Worm (Caenorhabditis elegans) whole organism, mixed stage, embryonic: ENCODE data around the gene K04A8.1.
"Not testable (repeated sequence)": the region's sequence is repeated elsewhere in the genome, so short reads cannot be mapped to it uniquely, and the experiment has no call there.

ENCODE experiments used
- ceh-39 ChIP-seq: fragments of 150-350 bp; optimal IDR thresholded peaks from 2 replicates; lab custom pipeline; 2014; ENCODE audit warnings: missing biosample characterization, missing genetic modification characterization
- cnd-1 ChIP-seq: fragments of 200-800 bp; sonication (Bioruptor generic); optimal IDR thresholded peaks from 2 replicates; lab custom pipeline; 2018; ENCODE audit warnings: mild to moderate bottlenecking, missing genetic modification characterization, missing compliant biosample characterization
- elt-1 ChIP-seq: sonication (generic microtip); optimal IDR thresholded peaks from 2 replicates; lab custom pipeline; 2017; ENCODE audit warnings: missing genetic modification characterization, mild to moderate bottlenecking, missing compliant biosample characterization, antibody characterized with exemption, moderate library complexity, borderline replicate concordance; ENCODE audit not compliant: insufficient read depth
- lsy-2 ChIP-seq: fragments of 150-350 bp; optimal IDR thresholded peaks from 2 replicates; lab custom pipeline; 2014; ENCODE audit warnings: missing biosample characterization, missing genetic modification characterization
- mep-1 ChIP-seq: fragments of 150-350 bp; optimal IDR thresholded peaks from 2 replicates; lab custom pipeline; 2017; ENCODE audit warnings: missing biosample characterization, missing genetic modification reagents, missing genetic modification characterization, inconsistent platforms
- mls-2 ChIP-seq: sonication (generic microtip); optimal IDR thresholded peaks from 2 replicates; lab custom pipeline; 2016; ENCODE audit warnings: mild to moderate bottlenecking, missing genetic modification characterization, moderate library complexity, missing compliant biosample characterization
- nhr-2 ChIP-seq: fragments of 150-350 bp; optimal IDR thresholded peaks from 2 replicates; lab custom pipeline; 2014; ENCODE audit warnings: missing biosample characterization, missing genetic modification characterization
- nhr-237 ChIP-seq: fragments of 150-350 bp; optimal IDR thresholded peaks from 2 replicates; lab custom pipeline; 2014; ENCODE audit warnings: missing biosample characterization, missing genetic modification characterization
- nhr-28 ChIP-seq: fragments of 150-350 bp; optimal IDR thresholded peaks from 2 replicates; lab custom pipeline; 2014; ENCODE audit warnings: missing biosample characterization, missing genetic modification characterization
- nhr-76 ChIP-seq: sonication (generic microtip); optimal IDR thresholded peaks from 2 replicates; lab custom pipeline; 2017; ENCODE audit warnings: missing biosample characterization, missing genetic modification characterization
- unc-62 ChIP-seq: fragments of 150-350 bp; optimal IDR thresholded peaks from 2 replicates; lab custom pipeline; 2014; ENCODE audit warnings: missing biosample characterization, missing genetic modification reagents, missing genetic modification characterization
- ztf-11 ChIP-seq: fragments of 150-350 bp; optimal IDR thresholded peaks from 2 replicates; lab custom pipeline; 2014; ENCODE audit warnings: missing biosample characterization, missing genetic modification characterization

ce11 chrV:6581762-6582161 is 15.6 kb downstream of the K04A8.1 start, which contains the start of gene ZK1055.4:
- not testable (repeated sequence) for TF ChIP-seq nhr-76; nhr-237 (tag; lab: Kevin White, UChicago); unc-62 (GFP tag; lab: Kevin White, UChicago); elt-1; ceh-39 (tag; lab: Kevin White, UChicago); ztf-11 (tag; lab: Kevin White, UChicago); lsy-2 (tag; lab: Kevin White, UChicago); cnd-1; nhr-2 (tag; lab: Kevin White, UChicago); mls-2 (tag; lab: Kevin White, UChicago); mep-1 (tag; lab: Kevin White, UChicago); nhr-28
